Fruit fly (Drosophila melanogaster): ENCODE results near the gene CG14147.

Gene CG14147

dm6 chr3L:10962031-10962679, 10.3 kb upstream of the CG14147 start:
- TF ChIP-seq CG33017 (tag; optimal IDR thresholded peaks at IDR 0.05): no peak
- TF ChIP-seq cic (GFP tag; optimal IDR thresholded peaks at IDR 0.05): no peak
- no peak for TF ChIP-seq Clk (GFP tag; optimal IDR thresholded peaks at IDR 0.05)
- TF ChIP-seq CG12768 (GFP tag; optimal IDR thresholded peaks at IDR 0.05): no peak
- no peak for TF ChIP-seq toe (GFP tag; optimal IDR thresholded peaks at IDR 0.05)
- TF ChIP-seq CG7045 (GFP tag; optimal IDR thresholded peaks at IDR 0.05): no peak
- no peak for TF ChIP-seq CG14711 (tag; optimal IDR thresholded peaks at IDR 0.05)
- TF ChIP-seq cnc (optimal IDR thresholded peaks at IDR 0.05): no peak
- no peak for TF ChIP-seq CG5204 (GFP tag; optimal IDR thresholded peaks at IDR 0.05)
- TF ChIP-seq kay (GFP tag; ENCODE audit: borderline replicate concordance): no peak
- no peak for TF ChIP-seq tj (GFP tag; optimal IDR thresholded peaks at IDR 0.05)
- no peak for TF ChIP-seq CG7101 (tag; optimal IDR thresholded peaks at IDR 0.05)
- no peak for TF ChIP-seq CG11617 (GFP tag; optimal IDR thresholded peaks at IDR 0.05)
- TF ChIP-seq Crg-1 (GFP tag; optimal IDR thresholded peaks at IDR 0.05): no peak
- no peak for TF ChIP-seq Hr96 (GFP tag; optimal IDR thresholded peaks at IDR 0.05)
- no peak for TF ChIP-seq Mnt (GFP tag; optimal IDR thresholded peaks at IDR 0.05)
- TF ChIP-seq CG1620 (GFP tag; optimal IDR thresholded peaks at IDR 0.05): no peak
- TF ChIP-seq ovo (GFP tag; optimal IDR thresholded peaks at IDR 0.05): no peak

dm6 chr3L:10962718-10963117, 9.7 kb upstream of the CG14147 start:
- TF ChIP-seq Clk (GFP tag; optimal IDR thresholded peaks at IDR 0.05) (no peak), CG12768 (GFP tag; optimal IDR thresholded peaks at IDR 0.05) (no peak), CG33017 (tag; optimal IDR thresholded peaks at IDR 0.05) (no peak), Crg-1 (GFP tag; optimal IDR thresholded peaks at IDR 0.05) (no peak), cic (GFP tag; optimal IDR thresholded peaks at IDR 0.05) (no peak), CG7045 (GFP tag; optimal IDR thresholded peaks at IDR 0.05) (no peak), CG7101 (tag; optimal IDR thresholded peaks at IDR 0.05) (no peak), cnc (optimal IDR thresholded peaks at IDR 0.05) (no peak), bab1 (GFP tag; optimal IDR thresholded peaks at IDR 0.05) (no peak), Mnt (GFP tag; optimal IDR thresholded peaks at IDR 0.05) (no peak), CG5204 (GFP tag; optimal IDR thresholded peaks at IDR 0.05) (no peak), Hr96 (GFP tag; optimal IDR thresholded peaks at IDR 0.05) (no peak), pad (GFP tag; optimal IDR thresholded peaks at IDR 0.05) (no peak), kay (GFP tag; ENCODE audit: borderline replicate concordance) (no peak), CG14711 (tag; optimal IDR thresholded peaks at IDR 0.05) (no peak), toe (GFP tag; optimal IDR thresholded peaks at IDR 0.05) (no peak), CG1620 (GFP tag; optimal IDR thresholded peaks at IDR 0.05) (no peak)

dm6 chr3L:10963952-10964351, 8.5 kb upstream of the CG14147 start:
- no peak for TF ChIP-seq pad (GFP tag; optimal IDR thresholded peaks at IDR 0.05)
- TF ChIP-seq kay (GFP tag; ENCODE audit: borderline replicate concordance): no peak
- TF ChIP-seq Hr96 (GFP tag; optimal IDR thresholded peaks at IDR 0.05): no peak
- TF ChIP-seq CG33017 (tag; optimal IDR thresholded peaks at IDR 0.05): no peak
- TF ChIP-seq CG5204 (GFP tag; optimal IDR thresholded peaks at IDR 0.05): no peak
- no peak for TF ChIP-seq CG14711 (tag; optimal IDR thresholded peaks at IDR 0.05)
- no peak for TF ChIP-seq Clk (GFP tag; optimal IDR thresholded peaks at IDR 0.05)
- TF ChIP-seq toe (GFP tag; optimal IDR thresholded peaks at IDR 0.05): no peak
- no peak for TF ChIP-seq CG11617 (GFP tag; optimal IDR thresholded peaks at IDR 0.05)
- TF ChIP-seq cnc (optimal IDR thresholded peaks at IDR 0.05): no peak
- TF ChIP-seq CG7101 (tag; optimal IDR thresholded peaks at IDR 0.05): no peak
- no peak for TF ChIP-seq CG12768 (GFP tag; optimal IDR thresholded peaks at IDR 0.05)
- no peak for TF ChIP-seq tj (GFP tag; optimal IDR thresholded peaks at IDR 0.05)
- TF ChIP-seq bab1 (GFP tag; optimal IDR thresholded peaks at IDR 0.05): no peak
- TF ChIP-seq CG7045 (GFP tag; optimal IDR thresholded peaks at IDR 0.05): no peak
- TF ChIP-seq cic (GFP tag; optimal IDR thresholded peaks at IDR 0.05): no peak
- no peak for TF ChIP-seq Crg-1 (GFP tag; optimal IDR thresholded peaks at IDR 0.05)

dm6 chr3L:10965731-10966647, 6.5 kb upstream of the CG14147 start:
- no peak for TF ChIP-seq Clk (GFP tag; optimal IDR thresholded peaks at IDR 0.05)

dm6 chr3L:10966648-10967339, 5.7 kb upstream of the CG14147 start:
- TF ChIP-seq CG11617 (GFP tag; optimal IDR thresholded peaks at IDR 0.05) (no peak), CG12768 (GFP tag; optimal IDR thresholded peaks at IDR 0.05) (no peak), Hr96 (GFP tag; optimal IDR thresholded peaks at IDR 0.05) (no peak), cic (GFP tag; optimal IDR thresholded peaks at IDR 0.05) (no peak), CG14711 (tag; optimal IDR thresholded peaks at IDR 0.05) (no peak), Mnt (GFP tag; optimal IDR thresholded peaks at IDR 0.05) (no peak), cnc (optimal IDR thresholded peaks at IDR 0.05) (no peak), Clk (GFP tag; optimal IDR thresholded peaks at IDR 0.05) (no peak)

dm6 chr3L:10967956-10968355, 4.5 kb upstream of the CG14147 start:
- TF ChIP-seq CG33017 (tag; optimal IDR thresholded peaks at IDR 0.05) (no peak), toe (GFP tag; optimal IDR thresholded peaks at IDR 0.05) (no peak), cic (GFP tag; optimal IDR thresholded peaks at IDR 0.05) (no peak), Crg-1 (GFP tag; optimal IDR thresholded peaks at IDR 0.05) (no peak), Mnt (GFP tag; optimal IDR thresholded peaks at IDR 0.05) (no peak), pad (GFP tag; optimal IDR thresholded peaks at IDR 0.05) (no peak), Clk (GFP tag; optimal IDR thresholded peaks at IDR 0.05) (no peak), bab1 (GFP tag; optimal IDR thresholded peaks at IDR 0.05) (no peak), CG7101 (tag; optimal IDR thresholded peaks at IDR 0.05) (no peak), kay (GFP tag; ENCODE audit: borderline replicate concordance) (no peak), CG12768 (GFP tag; optimal IDR thresholded peaks at IDR 0.05) (no peak), tj (GFP tag; optimal IDR thresholded peaks at IDR 0.05) (no peak), CG5204 (GFP tag; optimal IDR thresholded peaks at IDR 0.05) (no peak), ovo (GFP tag; optimal IDR thresholded peaks at IDR 0.05) (no peak), CG14711 (tag; optimal IDR thresholded peaks at IDR 0.05) (no peak), Hr96 (GFP tag; optimal IDR thresholded peaks at IDR 0.05) (no peak), CG11617 (GFP tag; optimal IDR thresholded peaks at IDR 0.05) (no peak), CG7045 (GFP tag; optimal IDR thresholded peaks at IDR 0.05) (no peak), CG1620 (GFP tag; optimal IDR thresholded peaks at IDR 0.05) (no peak)
